Worm (Caenorhabditis elegans): ENCODE data around the gene gcy-32.

- TF ChIP-seq elt-4 (tag; optimal IDR thresholded peaks at IDR 0.05), result no peak
- no peak for TF ChIP-seq ahr-1 (tag; optimal IDR thresholded peaks at IDR 0.05)
- no peak for TF ChIP-seq dve-1 (tag; optimal IDR thresholded peaks at IDR 0.05)
- TF ChIP-seq K02D7.2 (tag; optimal IDR thresholded peaks at IDR 0.05), result no peak
- TF ChIP-seq elt-2 (tag; optimal IDR thresholded peaks at IDR 0.05), result no peak
- no peak for TF ChIP-seq fkh-6 (tag; optimal IDR thresholded peaks at IDR 0.05)
- TF ChIP-seq ceh-45 (GFP tag; IDR thresholded peaks at IDR 0.05), result no peak
- no peak for TF ChIP-seq pha-4 (tag; optimal IDR thresholded peaks at IDR 0.05)
- no peak for TF ChIP-seq nhr-11 (tag; optimal IDR thresholded peaks at IDR 0.05)
- no peak for TF ChIP-seq lin-11 (tag; optimal IDR thresholded peaks at IDR 0.05)
Measured at ce11 chrV:13923851-13924250, 8.6 kb upstream of the gcy-32 start, which contains the start of gene srxa-11.
